Worm (Caenorhabditis elegans) whole organism, mixed stage, embryonic: ENCODE measurements around the gene C37C3.12.

Source experiments
- M03D4.4 ChIP-seq: sonication (generic microtip); optimal IDR thresholded peaks from 2 replicates; lab custom pipeline; 2017; ENCODE audit warnings: mild to moderate bottlenecking, missing genetic modification characterization, missing compliant biosample characterization
- bed-3 ChIP-seq: fragments of 200-800 bp; sonication (Bioruptor generic); optimal IDR thresholded peaks from 3 replicates; lab custom pipeline; 2018; ENCODE audit warnings: mild to moderate bottlenecking, missing genetic modification characterization, moderate library complexity, missing compliant biosample characterization
- blmp-1 ChIP-seq: fragments of 150-350 bp; optimal IDR thresholded peaks from 2 replicates; lab custom pipeline; 2014; ENCODE audit warnings: missing biosample characterization, missing genetic modification characterization
- ceh-39 ChIP-seq: fragments of 150-350 bp; optimal IDR thresholded peaks from 2 replicates; lab custom pipeline; 2014; ENCODE audit warnings: missing biosample characterization, missing genetic modification characterization
- ceh-43 ChIP-seq: fragments of 200-800 bp; sonication (Bioruptor generic); optimal IDR thresholded peaks from 2 replicates; lab custom pipeline; 2018; ENCODE audit warnings: mild to moderate bottlenecking, missing genetic modification characterization, moderate library complexity, missing compliant biosample characterization
- ceh-83 ChIP-seq: fragments of 200-800 bp; sonication (Bioruptor generic); optimal IDR thresholded peaks from 2 replicates; lab custom pipeline; 2018; ENCODE audit warnings: mild to moderate bottlenecking, missing genetic modification characterization, missing compliant biosample characterization
- ces-1 ChIP-seq: fragments of 150-350 bp; optimal IDR thresholded peaks from 2 replicates; lab custom pipeline; 2014; ENCODE audit warnings: missing biosample characterization, missing genetic modification reagents, missing genetic modification characterization
- cnd-1 ChIP-seq: fragments of 200-800 bp; sonication (Bioruptor generic); optimal IDR thresholded peaks from 2 replicates; lab custom pipeline; 2018; ENCODE audit warnings: mild to moderate bottlenecking, missing genetic modification characterization, missing compliant biosample characterization
- drap-1 ChIP-seq: fragments of 200-800 bp; sonication (Bioruptor generic); optimal IDR thresholded peaks from 3 replicates; lab custom pipeline; 2018; ENCODE audit warnings: mild to moderate bottlenecking, missing genetic modification characterization, missing compliant biosample characterization
- elt-1 ChIP-seq: sonication (generic microtip); optimal IDR thresholded peaks from 2 replicates; lab custom pipeline; 2017; ENCODE audit warnings: missing genetic modification characterization, mild to moderate bottlenecking, missing compliant biosample characterization, antibody characterized with exemption, moderate library complexity, borderline replicate concordance; ENCODE audit not compliant: insufficient read depth
- elt-3 ChIP-seq: fragments of 150-350 bp; optimal IDR thresholded peaks from 2 replicates; lab custom pipeline; 2014; ENCODE audit warnings: missing biosample characterization, missing genetic modification characterization
- flh-1 ChIP-seq: fragments of 200-800 bp; sonication (Bioruptor generic); optimal IDR thresholded peaks from 2 replicates; lab custom pipeline; 2018; ENCODE audit warnings: mild to moderate bottlenecking, missing genetic modification characterization, moderate library complexity, missing compliant biosample characterization
- ham-2 ChIP-seq: fragments of 200-800 bp; sonication (Bioruptor generic); optimal IDR thresholded peaks from 2 replicates; lab custom pipeline; 2018; ENCODE audit warnings: mild to moderate bottlenecking, missing genetic modification characterization, missing compliant biosample characterization
- hlh-1 ChIP-seq: fragments of 150-350 bp; optimal IDR thresholded peaks from 2 replicates; lab custom pipeline; 2014; ENCODE audit warnings: missing biosample characterization, missing genetic modification reagents, missing genetic modification characterization
- lin-13 ChIP-seq: fragments of 150-350 bp; optimal IDR thresholded peaks from 2 replicates; lab custom pipeline; 2014; ENCODE audit warnings: missing biosample characterization, missing genetic modification characterization
- lin-32 ChIP-seq: fragments of 200-800 bp; sonication (Bioruptor generic); optimal IDR thresholded peaks from 2 replicates; lab custom pipeline; 2018; ENCODE audit warnings: mild to moderate bottlenecking, missing genetic modification characterization, missing compliant biosample characterization
- lsy-2 ChIP-seq: fragments of 150-350 bp; optimal IDR thresholded peaks from 2 replicates; lab custom pipeline; 2014; ENCODE audit warnings: missing biosample characterization, missing genetic modification characterization
- mab-5 ChIP-seq: fragments of 150-350 bp; optimal IDR thresholded peaks from 2 replicates; lab custom pipeline; 2014; ENCODE audit warnings: missing biosample characterization, missing genetic modification characterization
- mep-1 ChIP-seq: fragments of 150-350 bp; optimal IDR thresholded peaks from 2 replicates; lab custom pipeline; 2017; ENCODE audit warnings: missing biosample characterization, missing genetic modification reagents, missing genetic modification characterization, inconsistent platforms
- mls-2 ChIP-seq: sonication (generic microtip); optimal IDR thresholded peaks from 2 replicates; lab custom pipeline; 2016; ENCODE audit warnings: mild to moderate bottlenecking, missing genetic modification characterization, moderate library complexity, missing compliant biosample characterization
- nhr-12 ChIP-seq: fragments of 150-350 bp; optimal IDR thresholded peaks from 2 replicates; lab custom pipeline; 2014; ENCODE audit warnings: missing biosample characterization, missing genetic modification characterization
- nhr-2 ChIP-seq: fragments of 150-350 bp; optimal IDR thresholded peaks from 2 replicates; lab custom pipeline; 2014; ENCODE audit warnings: missing biosample characterization, missing genetic modification characterization
- nhr-237 ChIP-seq: fragments of 150-350 bp; optimal IDR thresholded peaks from 2 replicates; lab custom pipeline; 2014; ENCODE audit warnings: missing biosample characterization, missing genetic modification characterization
- nhr-28 ChIP-seq: fragments of 150-350 bp; optimal IDR thresholded peaks from 2 replicates; lab custom pipeline; 2014; ENCODE audit warnings: missing biosample characterization, missing genetic modification characterization
- nhr-76 ChIP-seq: sonication (generic microtip); optimal IDR thresholded peaks from 2 replicates; lab custom pipeline; 2017; ENCODE audit warnings: missing biosample characterization, missing genetic modification characterization
- pha-4 ChIP-seq: fragments of 150-350 bp; optimal IDR thresholded peaks from 2 replicates; lab custom pipeline; 2018; ENCODE audit warnings: missing biosample characterization, missing genetic modification reagents, missing genetic modification characterization
- sem-2 ChIP-seq: fragments of 200-800 bp; sonication (Bioruptor generic); optimal IDR thresholded peaks from 2 replicates; lab custom pipeline; 2018; ENCODE audit warnings: mild to moderate bottlenecking, missing genetic modification characterization, missing compliant biosample characterization
- snpc-4 ChIP-seq: fragments of 150-350 bp; optimal IDR thresholded peaks from 2 replicates; lab custom pipeline; 2014; ENCODE audit warnings: missing biosample characterization, missing genetic modification characterization
- sptf-1 ChIP-seq: sonication (generic microtip); optimal IDR thresholded peaks from 2 replicates; lab custom pipeline; 2017; ENCODE audit warnings: mild to moderate bottlenecking, missing genetic modification characterization, moderate library complexity, missing compliant biosample characterization
- tbx-8 ChIP-seq: fragments of 200-800 bp; sonication (Bioruptor generic); optimal IDR thresholded peaks from 2 replicates; lab custom pipeline; 2018; ENCODE audit warnings: mild to moderate bottlenecking, missing genetic modification characterization, moderate library complexity, missing compliant biosample characterization
- unc-120 ChIP-seq: sonication (generic microtip); optimal IDR thresholded peaks from 2 replicates; lab custom pipeline; 2017; ENCODE audit warnings: missing genetic modification characterization, missing compliant biosample characterization; ENCODE audit not compliant: poor library complexity, severe bottlenecking
- unc-39 ChIP-seq: fragments of 150-350 bp; optimal IDR thresholded peaks from 2 replicates; lab custom pipeline; 2014; ENCODE audit warnings: missing biosample characterization, missing genetic modification characterization
- unc-62 ChIP-seq: fragments of 150-350 bp; optimal IDR thresholded peaks from 2 replicates; lab custom pipeline; 2014; ENCODE audit warnings: missing biosample characterization, missing genetic modification reagents, missing genetic modification characterization
- zip-8 ChIP-seq: fragments of 150-350 bp; optimal IDR thresholded peaks from 2 replicates; lab custom pipeline; 2014; ENCODE audit warnings: missing biosample characterization, missing genetic modification characterization
- ztf-11 ChIP-seq: fragments of 150-350 bp; optimal IDR thresholded peaks from 2 replicates; lab custom pipeline; 2014; ENCODE audit warnings: missing biosample characterization, missing genetic modification characterization

C37C3.12 gene

DNA sequence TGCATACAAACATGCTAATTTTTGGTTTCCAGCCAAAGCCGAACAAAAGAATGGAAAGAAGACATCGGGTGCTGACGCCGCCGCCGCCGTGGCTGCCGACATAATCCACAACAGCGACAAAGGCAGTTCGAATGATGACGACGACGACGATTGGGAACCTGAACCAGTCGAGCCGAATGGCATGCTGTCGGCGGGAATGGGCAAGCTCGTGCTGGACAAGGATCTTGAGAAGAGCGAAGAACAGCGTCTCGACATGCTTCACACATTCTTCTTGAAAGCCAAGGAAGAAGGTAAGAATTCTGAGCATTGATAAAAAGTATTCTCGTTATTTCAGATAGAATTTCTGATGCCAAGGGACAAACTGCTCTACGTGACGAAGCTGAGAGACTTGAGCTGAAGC lies 17.3 kb upstream of the C37C3.12 start:
- no peak for TF ChIP-seq ceh-43 (GFP tag; lab: Kevin White, UChicago)
- TF ChIP-seq drap-1 (GFP tag; lab: Kevin White, UChicago), result no peak
- TF ChIP-seq ceh-83 (GFP tag; lab: Kevin White, UChicago), result no peak
- TF ChIP-seq lsy-2, result no peak
- no peak for TF ChIP-seq M03D4.4 (tag; lab: Kevin White, UChicago)
- TF ChIP-seq pha-4 (tag; lab: Kevin White, UChicago), result no peak
- no peak for TF ChIP-seq lin-32 (GFP tag; lab: Kevin White, UChicago)
- no peak for TF ChIP-seq ham-2 (GFP tag; lab: Kevin White, UChicago)
- no peak for TF ChIP-seq hlh-1
- TF ChIP-seq ces-1 (GFP tag; lab: Kevin White, UChicago), result no peak
- TF ChIP-seq elt-3, result no peak
- no peak for TF ChIP-seq lin-13 (tag; lab: Kevin White, UChicago)

DNA sequence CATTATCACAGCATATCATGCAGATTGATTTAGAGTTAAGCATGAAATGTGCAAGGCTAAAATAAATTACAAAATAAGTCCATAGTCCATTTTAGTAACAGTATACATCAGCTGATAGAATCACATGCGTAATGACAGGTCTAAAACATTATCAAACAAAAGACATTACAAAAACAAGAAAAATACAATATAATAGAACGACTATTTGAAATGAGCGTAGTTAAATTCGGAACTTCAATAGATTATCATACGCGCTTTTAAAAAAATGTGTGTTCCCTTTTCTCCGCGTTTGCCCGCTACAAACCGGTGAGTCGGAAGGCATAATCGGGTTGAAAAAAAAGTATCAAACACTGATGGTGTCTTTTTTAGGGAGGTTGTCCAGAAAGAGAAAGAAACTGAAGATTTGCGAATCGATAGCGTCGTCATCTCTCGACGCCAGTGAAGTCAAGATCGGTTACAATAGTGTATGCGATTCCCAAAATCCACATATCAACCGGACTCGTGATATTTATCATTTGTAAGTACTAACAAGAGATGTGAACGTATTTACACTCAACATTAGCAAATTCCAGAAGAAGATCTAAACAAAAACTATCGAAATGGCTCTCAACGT lies 16.1 kb upstream of the C37C3.12 start, which contains the start of gene C37C3.2:
Gene C37C3.2, plus strand, starts transcription at position 563 of the 613 bp plus-strand sequence.
- TF ChIP-seq flh-1 (GFP tag; lab: Kevin White, UChicago), result no peak
- no peak for TF ChIP-seq ceh-39 (tag; lab: Kevin White, UChicago)
- no peak for TF ChIP-seq drap-1 (GFP tag; lab: Kevin White, UChicago)
- TF ChIP-seq ztf-11, result no peak
- no peak for TF ChIP-seq hlh-1
- no peak for TF ChIP-seq unc-120
- TF ChIP-seq ceh-43 (GFP tag; lab: Kevin White, UChicago), result no peak
- no peak for TF ChIP-seq elt-1
- no peak for TF ChIP-seq zip-8 (tag; lab: Kevin White, UChicago)
- TF ChIP-seq pha-4 (tag; lab: Kevin White, UChicago), result no peak
- no peak for TF ChIP-seq M03D4.4 (tag; lab: Kevin White, UChicago)
- no peak for TF ChIP-seq nhr-28 (tag; lab: Kevin White, UChicago)
- no peak for TF ChIP-seq nhr-12 (tag; lab: Kevin White, UChicago)
- TF ChIP-seq unc-39 (tag; lab: Kevin White, UChicago), result no peak
- no peak for TF ChIP-seq unc-62 (GFP tag; lab: Kevin White, UChicago)
- no peak for TF ChIP-seq mls-2 (tag; lab: Kevin White, UChicago)

DNA sequence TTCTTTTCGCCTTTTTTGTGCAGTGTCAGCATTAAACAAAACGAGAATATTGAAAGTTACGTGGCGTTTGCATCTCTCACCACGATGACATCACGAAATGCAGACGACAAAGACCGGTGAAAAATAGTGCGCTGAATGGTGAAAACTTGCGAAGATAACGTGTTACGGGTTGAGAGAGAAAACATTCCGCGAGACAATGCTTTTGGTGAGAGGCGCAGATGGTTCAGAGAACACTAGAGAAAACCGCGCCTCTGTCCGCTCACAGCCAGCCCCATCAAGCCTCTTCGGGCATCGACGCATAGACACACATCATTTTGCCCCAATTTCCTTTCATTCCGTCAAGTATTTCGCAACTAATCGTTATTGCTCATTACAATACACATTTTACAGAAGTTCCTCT lies 15.2 kb upstream of the C37C3.12 start, which contains the start of the genes C37C3.9 and C37C3.18:
Gene C37C3.9, minus strand, starts transcription at position 98 of the 400 bp plus-strand sequence.
Gene C37C3.18, plus strand, starts transcription at position 391 of the 400 bp plus-strand sequence.
- TF ChIP-seq lin-32 (GFP tag; lab: Kevin White, UChicago) (no peak), mab-5 (tag; lab: Kevin White, UChicago) (no peak), flh-1 (GFP tag; lab: Kevin White, UChicago) (no peak), tbx-8 (GFP tag; lab: Kevin White, UChicago) (no peak), unc-120 (peak; percentile 47), ham-2 (GFP tag; lab: Kevin White, UChicago) (peak; percentile 66), sptf-1 (tag; lab: Kevin White, UChicago) (no peak), ces-1 (GFP tag; lab: Kevin White, UChicago) (peak; percentile 49), pha-4 (tag; lab: Kevin White, UChicago) (peak; percentile 75), nhr-237 (peak; percentile 49), ztf-11 (no peak), blmp-1 (peak; percentile 2), unc-62 (GFP tag; lab: Kevin White, UChicago) (peak; percentile 46), elt-1 (no peak), ceh-39 (tag; lab: Kevin White, UChicago) (no peak), cnd-1 (no peak), hlh-1 (no peak), elt-3 (no peak), snpc-4 (tag; lab: Kevin White, UChicago) (no peak), lin-13 (tag; lab: Kevin White, UChicago) (no peak), mls-2 (tag; lab: Kevin White, UChicago) (no peak), bed-3 (GFP tag; lab: Kevin White, UChicago) (no peak), M03D4.4 (tag; lab: Kevin White, UChicago) (no peak), zip-8 (tag; lab: Kevin White, UChicago) (no peak), mep-1 (peak; percentile 58), nhr-28 (tag; lab: Kevin White, UChicago) (no peak), unc-39 (tag; lab: Kevin White, UChicago) (no peak), nhr-76 (tag; lab: Kevin White, UChicago) (no peak), nhr-12 (tag; lab: Kevin White, UChicago) (no peak), nhr-2 (tag; lab: Kevin White, UChicago) (no peak), ceh-43 (GFP tag; lab: Kevin White, UChicago) (no peak), sem-2 (GFP tag; lab: Kevin White, UChicago) (no peak), lsy-2 (peak; percentile 51), ceh-83 (GFP tag; lab: Kevin White, UChicago) (no peak), drap-1 (GFP tag; lab: Kevin White, UChicago) (no peak)
